Fruit fly (Drosophila melanogaster) whole organism, embryonic: ENCODE data around the gene mRpL15.

Experiments used
- Antp ChIP-seq: fragments of 200-800 bp; sonication (Bioruptor generic); optimal IDR thresholded peaks from 3 replicates; lab custom pipeline; 2016; ENCODE audit warnings: missing biosample characterization, missing genetic modification characterization
- Atf-2 ChIP-seq: fragments of 200-800 bp; sonication (Bioruptor generic); optimal IDR thresholded peaks from 2 replicates; lab custom pipeline; 2016; ENCODE audit warnings: missing biosample characterization, missing genetic modification characterization
- Atf6 ChIP-seq: fragments of 200-800 bp; sonication (Bioruptor generic); IDR thresholded peaks from 2 replicates; pipeline ENCODE4 v1.3.6; 2022; ENCODE audit warnings: missing biosample characterization, missing genetic modification characterization
- CG11093 ChIP-seq: fragments of 200-800 bp; sonication (Bioruptor generic); IDR thresholded peaks from 3 replicates; pipeline ENCODE4 v1.3.6; 2022; ENCODE audit warnings: missing biosample characterization, missing genetic modification characterization
- CG11456 ChIP-seq: fragments of 200-800 bp; sonication (Bioruptor generic); IDR thresholded peaks from 3 replicates; pipeline ENCODE4 v1.3.6; 2022; ENCODE audit warnings: missing biosample characterization, missing genetic modification characterization
- CG12071 ChIP-seq: fragments of 200-800 bp; sonication (Bioruptor generic); optimal IDR thresholded peaks from 3 replicates; lab custom pipeline; 2018; ENCODE audit warnings: missing biosample characterization, mild to moderate bottlenecking, missing genetic modification characterization
- CG12391 ChIP-seq: fragments of 200-800 bp; sonication (Bioruptor generic); optimal IDR thresholded peaks from 3 replicates; lab custom pipeline; 2018; ENCODE audit warnings: missing biosample characterization, mild to moderate bottlenecking, missing genetic modification characterization, moderate library complexity
- CG13624 ChIP-seq: fragments of 200-800 bp; sonication (Bioruptor generic); optimal IDR thresholded peaks from 2 replicates; lab custom pipeline; 2016; ENCODE audit warnings: missing biosample characterization, missing genetic modification characterization
- CG13775 ChIP-seq: fragments of 200-800 bp; sonication (Bioruptor generic); optimal IDR thresholded peaks from 3 replicates; lab custom pipeline; 2017; ENCODE audit warnings: missing biosample characterization, mild to moderate bottlenecking, missing genetic modification characterization
- CG14965 ChIP-seq: fragments of 200-800 bp; sonication (Bioruptor generic); optimal IDR thresholded peaks from 2 replicates; lab custom pipeline; 2016; ENCODE audit warnings: missing biosample characterization, missing genetic modification characterization, borderline replicate concordance
- CG17186 ChIP-seq: fragments of 200-800 bp; sonication (Bioruptor generic); optimal IDR thresholded peaks from 3 replicates; lab custom pipeline; 2017; ENCODE audit warnings: missing biosample characterization, missing genetic modification reagents, missing genetic modification characterization
- CG17568 ChIP-seq: fragments of 200-800 bp; sonication (Bioruptor generic); optimal IDR thresholded peaks from 2 replicates; lab custom pipeline; 2018; ENCODE audit warnings: missing biosample characterization, mild to moderate bottlenecking, missing genetic modification characterization, moderate library complexity
- CG17829 ChIP-seq: fragments of 200-800 bp; optimal IDR thresholded peaks from 2 replicates; lab custom pipeline; 2019; ENCODE audit warnings: missing biosample characterization, mild to moderate bottlenecking, missing genetic modification characterization, moderate library complexity
- CG17912 ChIP-seq: fragments of 200-800 bp; sonication (Bioruptor generic); optimal IDR thresholded peaks from 2 replicates; lab custom pipeline; 2018; ENCODE audit warnings: missing biosample characterization, mild to moderate bottlenecking, missing genetic modification characterization
- CG2678 ChIP-seq: fragments of 200-800 bp; sonication (Bioruptor generic); optimal IDR thresholded peaks from 3 replicates; lab custom pipeline; 2019; ENCODE audit warnings: missing biosample characterization, mild to moderate bottlenecking, missing genetic modification characterization, moderate library complexity
- CG2712 ChIP-seq: fragments of 200-800 bp; optimal IDR thresholded peaks from 3 replicates; lab custom pipeline; 2019; ENCODE audit warnings: missing biosample characterization, mild to moderate bottlenecking, missing genetic modification characterization, moderate library complexity
- CG2875 ChIP-seq: fragments of 200-800 bp; sonication (Bioruptor generic); optimal IDR thresholded peaks from 2 replicates; lab custom pipeline; 2017; ENCODE audit warnings: missing biosample characterization, mild to moderate bottlenecking, missing genetic modification characterization, missing genetic modification reagents
- CG2889 ChIP-seq: fragments of 200-800 bp; sonication (Bioruptor generic); IDR thresholded peaks from 3 replicates; pipeline ENCODE4 v1.3.6; 2022; ENCODE audit warnings: missing biosample characterization, missing genetic modification characterization
- CG31441 ChIP-seq: fragments of 200-800 bp; sonication (Bioruptor generic); IDR thresholded peaks from 2 replicates; pipeline ENCODE4 v1.3.6; 2022; ENCODE audit warnings: missing biosample characterization, missing genetic modification characterization
- CG6791 ChIP-seq: fragments of 200-800 bp; sonication (Bioruptor generic); IDR thresholded peaks from 3 replicates; pipeline ENCODE4 v1.3.6; 2022; ENCODE audit warnings: missing biosample characterization, missing genetic modification characterization; ENCODE audit not compliant: partially characterized antibody
- CG7839 ChIP-seq: fragments of 200-800 bp; sonication (Bioruptor generic); optimal IDR thresholded peaks from 3 replicates; lab custom pipeline; 2018; ENCODE audit warnings: missing biosample characterization, mild to moderate bottlenecking, missing genetic modification characterization, moderate library complexity
- CG8359 ChIP-seq: fragments of 200-800 bp; sonication (Bioruptor generic); optimal IDR thresholded peaks from 2 replicates; lab custom pipeline; 2017; ENCODE audit warnings: missing biosample characterization, mild to moderate bottlenecking, missing genetic modification characterization, borderline replicate concordance
- CG8944 ChIP-seq: fragments of 200-800 bp; sonication (Bioruptor generic); optimal IDR thresholded peaks from 3 replicates; lab custom pipeline; 2016; ENCODE audit warnings: missing biosample characterization, missing genetic modification characterization
- CG9215 ChIP-seq: fragments of 200-800 bp; sonication (Bioruptor generic); IDR thresholded peaks from 2 replicates; pipeline ENCODE4 v1.3.6; 2022; ENCODE audit warnings: missing biosample characterization, missing genetic modification characterization
- CG9932 ChIP-seq: fragments of 200-800 bp; sonication (Bioruptor generic); IDR thresholded peaks from 2 replicates; pipeline ENCODE4 v1.3.6; 2022; ENCODE audit warnings: missing biosample characterization, missing genetic modification characterization
- D19A ChIP-seq: fragments of 200-800 bp; optimal IDR thresholded peaks from 3 replicates; lab custom pipeline; 2019; ENCODE audit warnings: missing biosample characterization, mild to moderate bottlenecking, missing genetic modification characterization, moderate library complexity
- Dad ChIP-seq: fragments of 200-800 bp; sonication (Bioruptor generic); optimal IDR thresholded peaks from 3 replicates; lab custom pipeline; 2016; ENCODE audit warnings: missing biosample characterization, missing genetic modification characterization
- Fer1 ChIP-seq: fragments of 200-800 bp; sonication (Bioruptor generic); optimal IDR thresholded peaks from 2 replicates; lab custom pipeline; 2017; ENCODE audit warnings: missing biosample characterization, mild to moderate bottlenecking, missing genetic modification characterization
- Fer3 ChIP-seq: fragments of 200-800 bp; sonication (Bioruptor generic); optimal IDR thresholded peaks from 2 replicates; lab custom pipeline; 2018; ENCODE audit warnings: missing biosample characterization, mild to moderate bottlenecking, missing genetic modification characterization, moderate library complexity
- HHEX ChIP-seq: fragments of 200-800 bp; sonication (Bioruptor generic); optimal IDR thresholded peaks from 3 replicates; lab custom pipeline; 2017; ENCODE audit warnings: missing biosample characterization, mild to moderate bottlenecking, missing genetic modification characterization, missing genetic modification reagents
- Jarid2 ChIP-seq: fragments of 200-800 bp; sonication (Bioruptor generic); optimal IDR thresholded peaks from 3 replicates; lab custom pipeline; 2017; ENCODE audit warnings: mild to moderate bottlenecking, missing biosample characterization, missing genetic modification reagents, missing genetic modification characterization
- Pdp1 ChIP-seq, 2 experiments: fragments of 200-800 bp; sonication (Bioruptor generic); optimal IDR thresholded peaks; 3 replicates each; lab custom pipeline; 2016; ENCODE audit warnings: missing biosample characterization in 2 of 2, missing genetic modification characterization in 2 of 2, mild to moderate bottlenecking in 1 of 2, moderate library complexity in 1 of 2
- Sin3A ChIP-seq: fragments of >200 bp; optimal IDR thresholded peaks from 2 replicates; lab custom pipeline; 2018
- bcd ChIP-seq: fragments of 200-800 bp; sonication (Bioruptor generic); optimal IDR thresholded peaks from 2 replicates; lab custom pipeline; 2017; ENCODE audit warnings: missing biosample characterization, mild to moderate bottlenecking, missing genetic modification characterization
- cad ChIP-seq: fragments of >200 bp; optimal IDR thresholded peaks from 2 replicates; lab custom pipeline; 2017; ENCODE audit warnings: missing biosample characterization, missing genetic modification characterization
- cas ChIP-seq: fragments of 200-800 bp; sonication (Bioruptor generic); IDR thresholded peaks from 2 replicates; pipeline ENCODE4 v1.3.6; 2022; ENCODE audit warnings: missing biosample characterization, missing genetic modification characterization
- cg ChIP-seq: fragments of 200-800 bp; sonication (Bioruptor generic); optimal IDR thresholded peaks from 3 replicates; lab custom pipeline; 2019; ENCODE audit warnings: missing biosample characterization, mild to moderate bottlenecking, missing genetic modification characterization, moderate library complexity
- chif ChIP-seq, 2 experiments: fragments of 200-800 bp; sonication (Bioruptor generic); optimal IDR thresholded peaks; 3 replicates each; lab custom pipeline; 2016; ENCODE audit warnings: missing biosample characterization in 2 of 2, missing genetic modification characterization in 2 of 2
- dysf ChIP-seq: fragments of 200-800 bp; sonication (Bioruptor generic); IDR thresholded peaks from 3 replicates; pipeline ENCODE4 v1.3.6; 2022; ENCODE audit warnings: missing biosample characterization, missing genetic modification characterization
- fd102C ChIP-seq: fragments of 200-800 bp; sonication (Bioruptor generic); optimal IDR thresholded peaks from 2 replicates; lab custom pipeline; 2018; ENCODE audit warnings: missing biosample characterization, mild to moderate bottlenecking, missing genetic modification characterization, moderate library complexity
- fd64A ChIP-seq: fragments of 200-800 bp; sonication (Bioruptor generic); optimal IDR thresholded peaks from 3 replicates; lab custom pipeline; 2018; ENCODE audit warnings: missing biosample characterization, mild to moderate bottlenecking, missing genetic modification characterization
- kni ChIP-seq: fragments of 200-800 bp; sonication (Bioruptor generic); optimal IDR thresholded peaks from 3 replicates; lab custom pipeline; 2017; ENCODE audit warnings: mild to moderate bottlenecking, missing biosample characterization, missing genetic modification reagents, missing genetic modification characterization
- knrl ChIP-seq: fragments of 200-800 bp; sonication (Bioruptor generic); IDR thresholded peaks from 3 replicates; pipeline ENCODE4 v1.3.6; 2022; ENCODE audit warnings: missing biosample characterization, missing genetic modification characterization; ENCODE audit not compliant: partially characterized antibody
- pb ChIP-seq: fragments of 200-800 bp; sonication (Bioruptor generic); optimal IDR thresholded peaks from 3 replicates; lab custom pipeline; 2016; ENCODE audit warnings: missing biosample characterization, missing genetic modification characterization
- ranshi ChIP-seq: fragments of 200-800 bp; sonication (Bioruptor generic); IDR thresholded peaks from 2 replicates; pipeline ENCODE4 v1.3.6; 2022; ENCODE audit warnings: missing biosample characterization, missing genetic modification characterization
- sqz ChIP-seq: fragments of 200-800 bp; sonication (Bioruptor generic); optimal IDR thresholded peaks from 3 replicates; lab custom pipeline; 2018; ENCODE audit warnings: missing biosample characterization, mild to moderate bottlenecking, missing genetic modification characterization
- sr ChIP-seq: fragments of 200-800 bp; sonication (Bioruptor generic); IDR thresholded peaks from 3 replicates; pipeline ENCODE4 v1.3.6; 2022; ENCODE audit warnings: missing biosample characterization, missing genetic modification characterization
- sug ChIP-seq: fragments of 200-800 bp; optimal IDR thresholded peaks from 2 replicates; lab custom pipeline; 2019; ENCODE audit warnings: missing biosample characterization, mild to moderate bottlenecking, missing genetic modification characterization, moderate library complexity
- tup ChIP-seq: fragments of 200-800 bp; sonication (Bioruptor generic); optimal IDR thresholded peaks from 2 replicates; lab custom pipeline; 2016; ENCODE audit warnings: missing biosample characterization, mild to moderate bottlenecking, missing genetic modification characterization, moderate library complexity
- twi ChIP-seq: fragments of 200-800 bp; optimal IDR thresholded peaks from 2 replicates; lab custom pipeline; 2019; ENCODE audit warnings: missing biosample characterization, mild to moderate bottlenecking, missing genetic modification characterization, moderate library complexity
- yki ChIP-seq: fragments of >200 bp; optimal IDR thresholded peaks from 3 replicates; lab custom pipeline; 2018

mRpL15 gene

dm6 chr3L:20388983-20389382, 47.0 kb downstream of the mRpL15 start (continued):
- TF ChIP-seq Dad (GFP tag; lab: Kevin White, UChicago) (no peak), CG2889 (GFP tag; lab: Robert Waterston, UW) (0 out of 3 replicates have a peak, but pooled peaks have one; percentile 38), CG11456 (GFP tag; lab: Robert Waterston, UW) (peak; percentile 60; the same call in 1 of the 3 replicates), dysf (peak; percentile 73), CG9932 (GFP tag; lab: Robert Waterston, UW) (peak; percentile 58), cg (GFP tag; lab: Kevin White, UChicago) (no peak), Atf-2 (no peak), Atf6 (GFP tag; lab: Robert Waterston, UW) (peak; percentile 70), CG17912 (GFP tag; lab: Kevin White, UChicago) (no peak), CG11093 (GFP tag; lab: Robert Waterston, UW) (no peak), Fer1 (GFP tag; lab: Kevin White, UChicago) (peak; percentile 59), CG17186 (GFP tag; lab: Kevin White, UChicago) (no peak), cad (GFP tag; lab: Kevin White, UChicago) (no peak), cas (GFP tag; lab: Robert Waterston, UW) (no peak), sqz (no peak), CG31441 (GFP tag; lab: Robert Waterston, UW) (peak; percentile 27; the same call in 1 of the 2 replicates), CG12071 (GFP tag; lab: Kevin White, UChicago) (peak; percentile 18), tup (GFP tag; lab: Kevin White, UChicago) (no peak), CG8359 (GFP tag; lab: Kevin White, UChicago) (no peak), Sin3A (lab: Kevin White, UChicago) (no peak), Pdp1 (GFP tag; optimal IDR thresholded peaks at IDR 0.05; lab: Kevin White, UChicago) (peak in 1 of 2 experiments; percentile 56), CG2678 (peak; percentile 60), CG9215 (GFP tag; lab: Robert Waterston, UW) (no peak), twi (tag; lab: Kevin White, UChicago) (no peak), CG13775 (GFP tag; lab: Kevin White, UChicago) (no peak), chif (GFP tag; optimal IDR thresholded peaks at IDR 0.05; lab: Kevin White, UChicago) (peak in 1 of 2 experiments; percentile 13), HHEX (peak; percentile 35), CG14965 (no peak), D19A (tag; lab: Kevin White, UChicago) (no peak), fd102C (GFP tag; lab: Kevin White, UChicago) (no peak), kni (no peak), fd64A (no peak), pb (GFP tag; lab: Kevin White, UChicago) (peak; percentile 47), CG8944 (no peak), CG17829 (tag; lab: Kevin White, UChicago) (no peak), Antp (GFP tag; lab: Kevin White, UChicago) (peak; percentile 59), yki (no peak), ranshi (GFP tag; lab: Robert Waterston, UW) (peak; percentile 48), knrl (no peak), CG7839 (tag; lab: Kevin White, UChicago) (peak; percentile 53), Jarid2 (GFP tag; lab: Kevin White, UChicago) (no peak), CG13624 (GFP tag; lab: Kevin White, UChicago) (peak; percentile 20), sr (0 out of 3 replicates have a peak, but pooled peaks have one; percentile 35), CG6791 (GFP tag; lab: Robert Waterston, UW) (no peak), CG2712 (tag; lab: Kevin White, UChicago) (peak; percentile 12), bcd (GFP tag; lab: Kevin White, UChicago) (peak; percentile 10), CG12391 (tag; lab: Kevin White, UChicago) (peak; percentile 20), CG2875 (no peak), CG17568 (GFP tag; lab: Kevin White, UChicago) (no peak), Fer3 (tag; lab: Kevin White, UChicago) (peak; percentile 28), sug (tag; lab: Kevin White, UChicago) (peak; percentile 79)
